Worm (Caenorhabditis elegans): ENCODE measurements around the gene F41E6.5.

DNA sequence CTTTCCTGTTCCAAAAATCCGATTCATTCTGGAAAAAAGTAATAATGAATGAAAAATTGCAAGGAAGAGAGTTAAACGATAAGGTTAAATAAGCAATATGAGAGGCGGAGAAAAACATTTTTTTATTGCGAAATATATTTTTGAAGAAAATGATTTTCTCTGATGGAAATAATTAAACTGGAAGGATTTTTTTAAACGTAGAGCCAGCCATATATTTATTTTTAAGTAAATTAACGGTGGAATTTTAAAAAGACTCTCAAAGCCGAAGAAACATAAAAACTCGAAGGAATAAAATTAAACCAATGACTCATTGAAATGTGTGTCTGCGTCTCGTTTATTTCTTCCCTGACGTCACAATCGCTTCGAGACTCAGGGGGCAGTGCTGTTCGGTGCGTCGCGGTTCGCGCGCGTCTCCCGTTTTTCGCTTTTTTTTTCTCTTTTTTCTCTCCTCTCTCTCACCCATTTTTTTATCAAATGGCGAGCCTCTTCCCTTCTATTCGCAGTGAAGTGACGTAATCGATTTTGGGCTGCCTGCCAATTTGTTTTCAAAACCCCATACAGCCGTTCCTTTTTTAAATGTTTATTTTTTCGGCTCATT, 2.9 kb downstream of the F41E6.5 start, which contains the start of gene vps-60:
- peak; percentile 73 for TF ChIP-seq cebp-1 (GFP tag; IDR thresholded peaks at IDR 0.05)
- peak; percentile 92 for TF ChIP-seq cebp-1 (tag; optimal IDR thresholded peaks at IDR 0.05)
- TF ChIP-seq tbp1 (GFP tag; optimal IDR thresholded peaks at IDR 0.05) = peak; percentile 70
- no peak for TF ChIP-seq ets-4 (GFP tag; optimal IDR thresholded peaks at IDR 0.05)
- TF ChIP-seq unc-62 (GFP tag; optimal IDR thresholded peaks at IDR 0.05) = peak; percentile 64
- peak; percentile 91 for TF ChIP-seq lin-40 (tag; optimal IDR thresholded peaks at IDR 0.05)
- TF ChIP-seq lin-54 (GFP tag; optimal IDR thresholded peaks at IDR 0.05) = peak; percentile 73
- TF ChIP-seq pha-4 (tag; optimal IDR thresholded peaks at IDR 0.05) = peak; percentile 82
